Worm (Caenorhabditis elegans): ENCODE results near the gene F55G11.4.

F55G11.4 gene

DNA sequence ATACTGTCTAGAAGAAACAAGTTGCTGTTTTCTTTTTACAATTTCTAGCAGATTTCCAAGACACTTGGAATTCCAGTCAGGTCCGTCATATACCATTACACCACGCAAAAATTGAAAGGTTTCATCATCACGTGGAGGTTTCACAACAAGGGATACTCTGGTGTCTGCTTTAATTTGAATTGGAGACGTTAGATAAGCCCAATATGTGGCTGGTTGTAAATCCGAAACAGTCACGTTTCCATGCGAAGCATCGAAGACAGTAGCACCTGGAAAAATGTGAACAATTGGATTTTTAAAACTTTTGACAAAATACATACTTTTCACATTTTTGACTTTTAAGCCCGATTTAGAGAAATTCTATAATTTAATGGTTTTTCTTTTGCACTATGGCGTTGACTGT is 17.2 kb downstream of the F55G11.4 start:
- TF ChIP-seq nhr-237 (tag; optimal IDR thresholded peaks at IDR 0.05): no peak
- TF ChIP-seq hlh-1 (tag; optimal IDR thresholded peaks at IDR 0.05): no peak
- TF ChIP-seq tbx-8 (GFP tag; optimal IDR thresholded peaks at IDR 0.05): no peak
- TF ChIP-seq ces-1 (GFP tag; optimal IDR thresholded peaks at IDR 0.05): no peak
- TF ChIP-seq mls-2 (tag; optimal IDR thresholded peaks at IDR 0.05): no peak

DNA sequence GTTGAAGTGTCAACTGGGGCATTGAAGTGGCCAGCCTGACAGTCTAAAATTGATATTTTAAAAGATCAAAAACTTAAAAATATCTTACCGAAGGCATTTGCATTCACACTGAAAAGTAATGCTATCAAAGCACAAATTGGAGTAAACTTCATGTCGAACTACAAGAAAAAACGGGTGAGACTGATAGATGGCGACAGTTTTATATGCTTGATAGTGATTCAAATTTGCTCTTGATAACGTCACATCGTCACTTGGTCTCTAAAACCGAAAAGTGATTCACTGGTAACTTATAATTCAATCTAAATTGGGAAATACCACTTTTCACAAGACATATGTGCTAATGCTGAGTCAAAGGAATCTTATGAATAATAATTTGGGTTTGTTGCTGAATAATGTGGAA is 18.2 kb downstream of the F55G11.4 start, which contains the start of gene K10D11.5:
K10D11.5 (minus strand) TSS at position 215 of the 400 bp plus-strand sequence.
- TF ChIP-seq cnd-1 (tag; optimal IDR thresholded peaks at IDR 0.05): no peak
- no peak for TF ChIP-seq zip-8 (tag; optimal IDR thresholded peaks at IDR 0.05)
- TF ChIP-seq drap-1 (GFP tag; optimal IDR thresholded peaks at IDR 0.05): no peak
- TF ChIP-seq mls-2 (tag; optimal IDR thresholded peaks at IDR 0.05): no peak
- TF ChIP-seq lin-13 (tag; optimal IDR thresholded peaks at IDR 0.05): no peak
- no peak for TF ChIP-seq flh-1 (GFP tag; optimal IDR thresholded peaks at IDR 0.05)
- no peak for TF ChIP-seq tbx-8 (GFP tag; optimal IDR thresholded peaks at IDR 0.05)
- TF ChIP-seq ceh-43 (GFP tag; optimal IDR thresholded peaks at IDR 0.05): no peak
- no peak for TF ChIP-seq nhr-28 (tag; optimal IDR thresholded peaks at IDR 0.05)
- no peak for TF ChIP-seq lsy-2 (tag; optimal IDR thresholded peaks at IDR 0.05)
- TF ChIP-seq ces-1 (GFP tag; optimal IDR thresholded peaks at IDR 0.05): no peak
- TF ChIP-seq mab-5 (tag; optimal IDR thresholded peaks at IDR 0.05): no peak

DNA sequence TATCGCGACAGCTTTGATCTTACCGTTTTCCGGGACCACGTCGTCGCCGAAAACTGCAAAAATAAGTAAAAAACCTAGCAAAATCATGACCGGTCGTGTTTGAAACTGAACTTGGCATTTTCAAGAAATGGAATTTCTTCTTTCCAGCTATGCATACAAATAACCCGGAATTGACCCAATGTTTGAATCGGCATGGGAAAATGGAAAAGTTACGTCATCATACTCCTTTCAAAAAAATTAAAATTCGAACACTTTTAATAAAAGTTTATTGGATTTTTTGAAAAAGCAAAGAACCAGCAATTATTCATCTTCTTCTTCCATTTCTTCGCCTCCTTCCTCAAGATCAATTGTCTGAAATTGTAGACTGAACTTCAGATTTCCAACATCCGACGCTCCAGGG is 21.0 kb downstream of the F55G11.4 start, which contains the start of gene K10D11.4:
K10D11.4 (minus strand) TSS at position 101 of the 400 bp plus-strand sequence.
- no peak for TF ChIP-seq drap-1 (GFP tag; optimal IDR thresholded peaks at IDR 0.05)
- peak; percentile 48 for TF ChIP-seq zip-8 (tag; optimal IDR thresholded peaks at IDR 0.05)

DNA sequence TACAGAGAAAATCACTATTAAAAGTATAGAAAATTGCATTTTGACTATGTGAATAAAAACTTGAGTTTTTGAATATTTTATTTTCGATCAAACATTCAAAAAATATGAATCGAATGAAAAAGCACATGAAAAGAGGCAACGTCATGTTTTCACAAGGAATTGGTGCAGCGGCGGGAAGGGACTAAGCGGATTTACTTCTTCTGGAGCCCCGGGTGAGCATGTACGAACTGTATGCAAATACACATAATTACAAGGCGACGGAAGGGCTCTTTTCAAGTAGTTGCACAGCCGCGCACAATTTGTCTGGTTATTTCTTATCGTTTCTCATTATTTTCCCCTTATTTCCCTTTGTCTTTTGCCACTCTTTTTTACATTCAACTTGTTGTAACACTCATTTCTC is 22.5 kb downstream of the F55G11.4 start, which contains the start of gene K10D11.7:
K10D11.7 (minus strand) TSS at position 101 of the 400 bp plus-strand sequence.
- TF ChIP-seq unc-39 (tag; optimal IDR thresholded peaks at IDR 0.05) (no peak), M03D4.4 (tag; optimal IDR thresholded peaks at IDR 0.05) (no peak), nhr-2 (tag; optimal IDR thresholded peaks at IDR 0.05) (no peak), ceh-83 (GFP tag; optimal IDR thresholded peaks at IDR 0.05) (no peak), unc-62 (GFP tag; optimal IDR thresholded peaks at IDR 0.05) (no peak), flh-1 (GFP tag; optimal IDR thresholded peaks at IDR 0.05) (no peak), pha-4 (tag; optimal IDR thresholded peaks at IDR 0.05) (no peak)

DNA sequence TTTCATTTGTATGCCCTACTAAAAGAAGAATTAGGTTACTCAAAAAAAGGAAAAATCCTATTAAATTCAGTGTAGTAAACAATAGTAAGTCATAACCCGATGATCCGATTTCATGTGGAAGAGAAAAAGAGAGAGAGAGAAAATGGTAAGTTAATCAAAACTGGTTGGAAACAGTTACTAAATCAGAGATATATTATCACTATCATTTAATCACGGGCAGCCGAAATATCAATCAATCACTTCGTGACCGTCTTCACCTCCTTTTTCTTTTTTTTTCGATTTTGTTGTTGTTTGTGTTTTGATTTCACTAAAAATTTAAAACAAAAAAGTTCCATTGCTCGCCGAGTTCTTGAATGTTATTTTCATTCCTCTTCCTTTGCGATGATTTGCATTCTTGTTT is 24.1 kb downstream of the F55G11.4 start:
- TF ChIP-seq unc-39 (tag; optimal IDR thresholded peaks at IDR 0.05) (no peak), nhr-28 (tag; optimal IDR thresholded peaks at IDR 0.05) (no peak)

DNA sequence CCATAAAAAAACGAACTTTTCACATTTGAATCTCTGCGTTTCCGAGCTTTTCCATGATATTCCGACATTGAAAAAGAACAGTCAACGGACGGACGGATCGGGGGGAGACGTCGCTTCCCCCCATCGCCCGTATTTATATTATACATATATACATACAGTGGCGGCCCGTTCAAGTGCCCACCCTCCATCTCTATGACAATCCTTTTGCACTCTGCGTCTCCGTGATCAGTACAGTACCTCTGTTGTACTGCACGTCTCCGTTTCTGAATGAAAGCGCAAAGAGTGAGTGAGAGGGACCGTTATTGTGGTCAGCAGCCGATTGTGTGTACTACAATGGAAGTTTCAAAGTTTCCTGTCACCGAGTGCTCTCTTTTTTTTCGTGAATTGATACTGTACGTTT is 25.7 kb downstream of the F55G11.4 start:
- TF ChIP-seq unc-39 (tag; optimal IDR thresholded peaks at IDR 0.05): no peak
- TF ChIP-seq cnd-1 (tag; optimal IDR thresholded peaks at IDR 0.05): no peak
- TF ChIP-seq ceh-43 (GFP tag; optimal IDR thresholded peaks at IDR 0.05): no peak
- no peak for TF ChIP-seq ceh-83 (GFP tag; optimal IDR thresholded peaks at IDR 0.05)
- TF ChIP-seq bed-3 (GFP tag; optimal IDR thresholded peaks at IDR 0.05): no peak
- TF ChIP-seq zip-8 (tag; optimal IDR thresholded peaks at IDR 0.05): no peak
- no peak for TF ChIP-seq blmp-1 (tag; optimal IDR thresholded peaks at IDR 0.05)
- no peak for TF ChIP-seq lin-32 (GFP tag; optimal IDR thresholded peaks at IDR 0.05)
- TF ChIP-seq unc-120 (tag; optimal IDR thresholded peaks at IDR 0.05; ENCODE audit: poor library complexity, severe bottlenecking): no peak
- no peak for TF ChIP-seq drap-1 (GFP tag; optimal IDR thresholded peaks at IDR 0.05)
- TF ChIP-seq mep-1 (tag; optimal IDR thresholded peaks at IDR 0.05): no peak
- TF ChIP-seq elt-1 (tag; optimal IDR thresholded peaks at IDR 0.05; ENCODE audit: borderline replicate concordance, insufficient read depth): no peak
- no peak for TF ChIP-seq ztf-11 (tag; optimal IDR thresholded peaks at IDR 0.05)
- TF ChIP-seq ces-1 (GFP tag; optimal IDR thresholded peaks at IDR 0.05): no peak
- TF ChIP-seq nhr-28 (tag; optimal IDR thresholded peaks at IDR 0.05): no peak
- TF ChIP-seq lsy-2 (tag; optimal IDR thresholded peaks at IDR 0.05): no peak
- TF ChIP-seq nhr-237 (tag; optimal IDR thresholded peaks at IDR 0.05): no peak
- no peak for TF ChIP-seq nhr-76 (tag; optimal IDR thresholded peaks at IDR 0.05)
- TF ChIP-seq flh-1 (GFP tag; optimal IDR thresholded peaks at IDR 0.05): no peak
- TF ChIP-seq sem-2 (GFP tag; optimal IDR thresholded peaks at IDR 0.05): no peak
- no peak for TF ChIP-seq ceh-39 (tag; optimal IDR thresholded peaks at IDR 0.05)
- TF ChIP-seq tbx-8 (GFP tag; optimal IDR thresholded peaks at IDR 0.05): no peak
- no peak for TF ChIP-seq hlh-1 (tag; optimal IDR thresholded peaks at IDR 0.05)
- TF ChIP-seq M03D4.4 (tag; optimal IDR thresholded peaks at IDR 0.05): no peak
- TF ChIP-seq lin-13 (tag; optimal IDR thresholded peaks at IDR 0.05): no peak
- TF ChIP-seq sptf-1 (tag; optimal IDR thresholded peaks at IDR 0.05): peak; percentile 23
- no peak for TF ChIP-seq mls-2 (tag; optimal IDR thresholded peaks at IDR 0.05)
- peak; percentile 68 for TF ChIP-seq nhr-2 (tag; optimal IDR thresholded peaks at IDR 0.05)
- TF ChIP-seq nhr-12 (tag; optimal IDR thresholded peaks at IDR 0.05): no peak
- TF ChIP-seq pha-4 (tag; optimal IDR thresholded peaks at IDR 0.05): peak; percentile 53
- TF ChIP-seq snpc-4 (tag; optimal IDR thresholded peaks at IDR 0.05): no peak
- TF ChIP-seq ham-2 (GFP tag; optimal IDR thresholded peaks at IDR 0.05): peak; percentile 76
- no peak for TF ChIP-seq unc-62 (GFP tag; optimal IDR thresholded peaks at IDR 0.05)
- TF ChIP-seq mab-5 (tag; optimal IDR thresholded peaks at IDR 0.05): no peak
- no peak for TF ChIP-seq elt-3 (tag; optimal IDR thresholded peaks at IDR 0.05)
